Worm (Caenorhabditis elegans) whole organism, L4 larva: ENCODE data around the gene T05A8.7.

Experiments
- F49E8.2 ChIP-seq: sonication (generic microtip); optimal IDR thresholded peaks from 2 replicates; lab custom pipeline; 2016; ENCODE audit warnings: missing compliant biosample characterization, mild to moderate bottlenecking, missing genetic modification characterization, borderline replicate concordance
- T20F7.1 ChIP-seq: fragments of 200-800 bp; sonication (Bioruptor generic); optimal IDR thresholded peaks from 2 replicates; lab custom pipeline; 2018; ENCODE audit warnings: mild to moderate bottlenecking, missing genetic modification characterization, missing compliant biosample characterization
- T26A8.4 ChIP-seq: fragments of 200-800 bp; sonication (Bioruptor generic); IDR thresholded peaks from 2 replicates; pipeline ENCODE4 v1.3.6; 2022; ENCODE audit warnings: missing genetic modification characterization, missing compliant biosample characterization
- ZK546.5 ChIP-seq, 2 experiments: sonication (generic microtip); optimal IDR thresholded peaks; 2 replicates each; lab custom pipeline; 2017; ENCODE audit warnings: missing biosample characterization in 2 of 2, missing genetic modification characterization in 2 of 2
- ama-1 ChIP-seq: fragments of 150-350 bp; optimal IDR thresholded peaks from 2 replicates; lab custom pipeline; 2014; ENCODE audit warnings: inconsistent platforms, mixed read lengths
- arid-1 ChIP-seq: fragments of 200-800 bp; sonication (Bioruptor generic); conservative IDR thresholded peaks from 2 replicates; pipeline ENCODE4 v1.3.6; 2022; ENCODE audit warnings: missing genetic modification reagents, missing genetic modification characterization, missing compliant biosample characterization
- ceh-20 ChIP-seq: fragments of 200-800 bp; sonication (Bioruptor generic); IDR thresholded peaks from 2 replicates; pipeline ENCODE4 v1.3.6; 2022; ENCODE audit warnings: missing genetic modification reagents, missing genetic modification characterization, missing compliant biosample characterization
- ceh-44 ChIP-seq: fragments of 200-800 bp; sonication (Bioruptor generic); IDR thresholded peaks from 2 replicates; pipeline ENCODE4 v1.3.6; 2022; ENCODE audit warnings: missing genetic modification reagents, missing genetic modification characterization, missing compliant biosample characterization
- daf-12 ChIP-seq: fragments of 150-350 bp; optimal IDR thresholded peaks from 2 replicates; lab custom pipeline; 2014; ENCODE audit warnings: missing biosample characterization, missing genetic modification reagents, missing genetic modification characterization
- daf-16 ChIP-seq, 3 experiments: sonication (generic microtip); optimal IDR thresholded peaks; 2 replicates each; lab custom pipeline; 2016 to 2017; ENCODE audit warnings: missing genetic modification characterization in 3 of 3, missing genetic modification reagents in 3 of 3, mild to moderate bottlenecking in 2 of 3, missing compliant biosample characterization in 2 of 3, missing biosample characterization in 1 of 3, moderate library complexity in 1 of 3
- daf-19 ChIP-seq: fragments of 200-800 bp; sonication (Bioruptor generic); conservative IDR thresholded peaks from 2 replicates; pipeline ENCODE4 v1.3.6; 2022; ENCODE audit warnings: missing genetic modification characterization, missing compliant biosample characterization
- dmd-8 ChIP-seq: fragments of 200-800 bp; sonication (Bioruptor generic); IDR thresholded peaks from 2 replicates; pipeline ENCODE4 v1.3.6; 2022; ENCODE audit warnings: missing genetic modification characterization, missing compliant biosample characterization
- duxl-1 ChIP-seq: sonication (generic microtip); optimal IDR thresholded peaks from 2 replicates; lab custom pipeline; 2016; ENCODE audit warnings: mild to moderate bottlenecking, missing genetic modification characterization, moderate library complexity, missing compliant biosample characterization; ENCODE audit not compliant: poor library complexity
- dve-1 ChIP-seq: sonication (generic microtip); optimal IDR thresholded peaks from 2 replicates; lab custom pipeline; 2017; ENCODE audit warnings: antibody characterized with exemption, mild to moderate bottlenecking, missing genetic modification characterization, missing compliant biosample characterization; ENCODE audit not compliant: insufficient read depth
- egl-27 ChIP-seq: sonication (generic microtip); optimal IDR thresholded peaks from 3 replicates; lab custom pipeline; 2017; ENCODE audit warnings: missing biosample characterization, missing genetic modification reagents, missing genetic modification characterization
- egl-43 ChIP-seq: fragments of 200-800 bp; sonication (Bioruptor generic); IDR thresholded peaks from 2 replicates; pipeline ENCODE4 v1.3.6; 2022; ENCODE audit warnings: missing genetic modification reagents, missing genetic modification characterization, missing compliant biosample characterization
- fos-1 ChIP-seq: fragments of 150-350 bp; optimal IDR thresholded peaks from 2 replicates; lab custom pipeline; 2014; ENCODE audit warnings: missing biosample characterization, missing genetic modification characterization
- lim-7 ChIP-seq: fragments of 200-800 bp; sonication (Bioruptor generic); IDR thresholded peaks from 2 replicates; pipeline ENCODE4 v1.3.6; 2022; ENCODE audit warnings: missing genetic modification characterization, missing compliant biosample characterization
- lin-1 ChIP-seq: fragments of 200-800 bp; sonication (Bioruptor generic); IDR thresholded peaks from 2 replicates; pipeline ENCODE4 v1.3.6; 2022; ENCODE audit warnings: missing genetic modification reagents, missing genetic modification characterization, missing compliant biosample characterization
- lin-13 ChIP-seq: fragments of 150-350 bp; optimal IDR thresholded peaks from 2 replicates; lab custom pipeline; 2014; ENCODE audit warnings: missing biosample characterization, missing genetic modification reagents, missing genetic modification characterization
- lin-38 ChIP-seq: fragments of 200-800 bp; sonication (Bioruptor generic); IDR thresholded peaks from 2 replicates; pipeline ENCODE4 v1.3.6; 2022; ENCODE audit warnings: missing genetic modification reagents, missing genetic modification characterization, missing compliant biosample characterization
- lin-39 ChIP-seq: fragments of 150-350 bp; optimal IDR thresholded peaks from 2 replicates; lab custom pipeline; 2014; ENCODE audit warnings: missing biosample characterization, missing genetic modification reagents, missing genetic modification characterization
- mdt-29 ChIP-seq: fragments of 200-800 bp; sonication (Bioruptor generic); IDR thresholded peaks from 2 replicates; pipeline ENCODE4 v1.3.6; 2022; ENCODE audit warnings: missing genetic modification reagents, missing genetic modification characterization, missing compliant biosample characterization
- mxl-2 ChIP-seq: fragments of 200-800 bp; sonication (Bioruptor generic); conservative IDR thresholded peaks from 2 replicates; pipeline ENCODE4 v1.3.6; 2022; ENCODE audit warnings: missing genetic modification reagents, missing genetic modification characterization, missing compliant biosample characterization
- nhr-25 ChIP-seq: sonication (generic microtip); optimal IDR thresholded peaks from 2 replicates; lab custom pipeline; 2017; ENCODE audit warnings: missing genetic modification characterization, mild to moderate bottlenecking, missing compliant biosample characterization, antibody characterized with exemption, moderate library complexity, borderline replicate concordance; ENCODE audit not compliant: insufficient read depth
- nhr-77 ChIP-seq: fragments of 150-350 bp; optimal IDR thresholded peaks from 2 replicates; lab custom pipeline; 2014; ENCODE audit warnings: missing biosample characterization, missing genetic modification characterization
- sdz-12 ChIP-seq: fragments of 200-800 bp; sonication (Bioruptor generic); optimal IDR thresholded peaks from 2 replicates; lab custom pipeline; 2018; ENCODE audit warnings: mild to moderate bottlenecking, missing genetic modification characterization, missing compliant biosample characterization
- snpc-4 ChIP-seq: fragments of 150-350 bp; optimal IDR thresholded peaks from 2 replicates; lab custom pipeline; 2014; ENCODE audit warnings: missing biosample characterization, missing genetic modification characterization
- tag-97 ChIP-seq: fragments of 200-800 bp; sonication (Bioruptor generic); IDR thresholded peaks from 2 replicates; pipeline ENCODE4 v1.3.6; 2022; ENCODE audit warnings: missing genetic modification characterization, missing compliant biosample characterization
- unc-62 ChIP-seq, 3 experiments: fragments of 150-350 bp in 1 of 3; sonication (generic microtip); optimal IDR thresholded peaks in 2 of 3; peaks in 1 of 3; 1 replicate in 1 of 3; 2 replicates in 2 of 3; lab custom pipeline; 2014 to 2017; ENCODE audit warnings: missing biosample characterization in 3 of 3, missing genetic modification characterization in 3 of 3, missing genetic modification reagents in 3 of 3, missing genotype in 1 of 3
- vab-7 ChIP-seq: fragments of 200-800 bp; sonication (Bioruptor generic); IDR thresholded peaks from 2 replicates; pipeline ENCODE4 v1.3.6; 2022; ENCODE audit warnings: missing genetic modification reagents, missing genetic modification characterization, missing compliant biosample characterization

Gene T05A8.7

ce11 chrII:2769021-2769420 is 26.9 kb upstream of the T05A8.7 start, which contains the start of gene F08D12.7:
Gene F08D12.7 (minus strand): TSS chrII:2769121.
- TF ChIP-seq daf-16 (GFP tag; optimal IDR thresholded peaks at IDR 0.05; lab: Kevin White, UChicago) (peak in 1 of 2 experiments; percentile 36), daf-16 (tag; optimal IDR thresholded peaks at IDR 0.05; lab: Kevin White, UChicago) (no peak), snpc-4 (tag; lab: Kevin White, UChicago) (no peak)
- TF ChIP-seq, all 104 proteins: peak for 1

ce11 chrII:2766331-2766730 is 24.2 kb upstream of the T05A8.7 start, which contains the start of gene F08D12.15:
Gene F08D12.15 (plus strand): TSS chrII:2766631.
- TF ChIP-seq egl-27 (tag; lab: Kevin White, UChicago), result no peak

ce11 chrII:2764664-2765063 is 22.5 kb upstream of the T05A8.7 start, which contains the start of gene fbxb-108:
Gene fbxb-108 (plus strand): TSS chrII:2764964.
- TF ChIP-seq daf-19 (GFP tag; lab: Robert Waterston, UW), result no peak
- TF ChIP-seq ZK546.5 (tag; optimal IDR thresholded peaks at IDR 0.05; lab: Kevin White, UChicago), result no peak
- no peak for TF ChIP-seq ama-1 (lab: Kevin White, UChicago)
- no peak for TF ChIP-seq F49E8.2
- no peak for TF ChIP-seq sdz-12 (GFP tag; lab: Kevin White, UChicago)
- no peak for TF ChIP-seq lin-1 (GFP tag; lab: Robert Waterston, UW)
- no peak for TF ChIP-seq lin-39 (tag; lab: Kevin White, UChicago)
- no peak for TF ChIP-seq dmd-8
- TF ChIP-seq T20F7.1, result no peak
- no peak for TF ChIP-seq T26A8.4 (GFP tag; lab: Robert Waterston, UW)
- no peak for TF ChIP-seq lin-13 (GFP tag; lab: Kevin White, UChicago)
- TF ChIP-seq unc-62 (GFP tag; optimal IDR thresholded peaks at IDR 0.05 in 1 of 2; lab: Kevin White, UChicago), result no peak
- TF ChIP-seq unc-62 (tag; optimal IDR thresholded peaks at IDR 0.05; lab: Kevin White, UChicago), result no peak
- no peak for TF ChIP-seq arid-1
- no peak for TF ChIP-seq nhr-25 (tag; lab: Kevin White, UChicago)
- TF ChIP-seq mxl-2 (GFP tag; lab: Robert Waterston, UW), result no peak
- TF ChIP-seq dve-1 (tag; lab: Kevin White, UChicago), result no peak
- TF ChIP-seq lim-7 (GFP tag; lab: Robert Waterston, UW), result no peak
- TF ChIP-seq daf-12 (tag; lab: Kevin White, UChicago), result no peak

- TF ChIP-seq egl-43 (GFP tag; lab: Robert Waterston, UW), result no peak
Measured at ce11 chrII:2762108-2762507, 20.0 kb upstream of the T05A8.7 start, which contains the start of gene fbxb-106. Gene fbxb-106 (plus strand): TSS chrII:2762408.

- TF ChIP-seq duxl-1 (tag; lab: Kevin White, UChicago) (no peak), lin-38 (no peak), ceh-44 (no peak), dmd-8 (no peak), mdt-29 (GFP tag; lab: Robert Waterston, UW) (no peak), mxl-2 (GFP tag; lab: Robert Waterston, UW) (no peak), tag-97 (GFP tag; lab: Robert Waterston, UW) (no peak), nhr-77 (tag; lab: Kevin White, UChicago) (no peak), ceh-20 (GFP tag; lab: Robert Waterston, UW) (no peak), vab-7 (GFP tag; lab: Robert Waterston, UW) (no peak), fos-1 (tag; lab: Kevin White, UChicago) (no peak)
Measured at ce11 chrII:2758476-2758875, 16.3 kb upstream of the T05A8.7 start, which contains the start of gene fbxb-107. Gene fbxb-107 (plus strand): TSS chrII:2758772.
